Worm (Caenorhabditis elegans): ENCODE measurements around the gene str-255.

Gene str-255

DNA sequence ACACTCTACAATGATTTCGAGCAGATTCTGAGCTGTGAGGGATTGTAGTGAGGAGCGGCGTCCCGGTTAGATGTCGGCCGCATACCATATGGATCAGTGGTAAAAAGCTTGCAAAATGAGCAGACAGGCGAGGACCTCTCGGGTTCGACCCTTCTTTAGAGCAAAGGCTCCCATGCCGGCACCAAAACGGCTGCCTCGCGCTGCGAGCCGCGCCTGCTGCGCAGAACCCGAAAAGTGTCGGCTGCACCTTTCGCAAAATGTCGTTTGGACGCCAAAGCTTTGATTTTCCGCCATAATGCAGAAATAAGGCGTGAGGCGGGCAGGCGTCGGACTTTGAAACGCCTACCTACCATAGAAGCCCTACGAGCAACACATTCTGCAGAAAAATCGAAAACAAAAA, 26.7 kb upstream of the str-255 start:
- no peak for TF ChIP-seq Y22D7AL.16 (tag; optimal IDR thresholded peaks at IDR 0.05)
- TF ChIP-seq hlh-8 (tag; optimal IDR thresholded peaks at IDR 0.05): no peak
- no peak for TF ChIP-seq nhr-232 (tag; optimal IDR thresholded peaks at IDR 0.05)
- TF ChIP-seq unc-3 (GFP tag; conservative IDR thresholded peaks at IDR 0.05): no peak
- TF ChIP-seq unc-3 (tag; optimal IDR thresholded peaks at IDR 0.05): no peak
- no peak for TF ChIP-seq ceh-9 (tag; optimal IDR thresholded peaks at IDR 0.05)
- no peak for TF ChIP-seq pag-3 (tag; optimal IDR thresholded peaks at IDR 0.05; ENCODE audit: borderline replicate concordance)
- TF ChIP-seq zip-5 (tag; optimal IDR thresholded peaks at IDR 0.05): no peak
- no peak for TF ChIP-seq ceh-45 (GFP tag; IDR thresholded peaks at IDR 0.05)
- no peak for TF ChIP-seq dmd-4 (tag; optimal IDR thresholded peaks at IDR 0.05; ENCODE audit: borderline replicate concordance)
- no peak for TF ChIP-seq ceh-24 (tag; optimal IDR thresholded peaks at IDR 0.05)
- no peak for TF ChIP-seq C08G9.2 (tag; optimal IDR thresholded peaks at IDR 0.05)
- no peak for TF ChIP-seq ztf-16 (tag; optimal IDR thresholded peaks at IDR 0.05)
- TF ChIP-seq pros-1 (tag; optimal IDR thresholded peaks at IDR 0.05): no peak
- no peak for TF ChIP-seq unc-55 (GFP tag; optimal IDR thresholded peaks at IDR 0.05)
- TF ChIP-seq unc-86 (tag; optimal IDR thresholded peaks at IDR 0.05): no peak
- TF ChIP-seq ama-1 (optimal IDR thresholded peaks at IDR 0.05): no peak
- no peak for TF ChIP-seq syd-9 (tag; optimal IDR thresholded peaks at IDR 0.05)
- no peak for TF ChIP-seq ref-2 (tag; optimal IDR thresholded peaks at IDR 0.05)
- TF ChIP-seq dve-1 (tag; optimal IDR thresholded peaks at IDR 0.05): no peak
- TF ChIP-seq unc-42 (tag; optimal IDR thresholded peaks at IDR 0.05): no peak

DNA sequence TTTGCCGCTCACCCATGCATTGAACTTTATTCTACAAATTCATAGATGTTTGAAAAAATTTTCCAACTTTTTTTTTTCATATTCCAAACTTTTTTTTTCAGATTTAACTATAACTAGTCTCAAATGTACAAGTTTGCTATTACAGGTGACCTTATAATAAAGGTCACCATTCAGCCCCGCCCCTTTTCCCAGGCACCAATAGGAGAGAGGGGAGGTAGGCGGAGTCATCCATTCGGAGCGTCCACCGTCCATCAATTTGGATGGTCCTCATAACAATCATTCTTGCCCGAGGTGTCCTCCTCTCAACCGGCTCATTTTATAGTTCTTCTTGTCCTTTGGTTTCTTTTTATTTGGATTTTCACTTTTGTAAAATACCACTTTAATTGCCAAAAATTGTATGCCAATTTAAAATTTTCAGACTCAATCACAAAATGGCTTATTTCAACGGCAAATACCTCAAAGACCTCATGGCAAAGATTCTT, 24.3 kb upstream of the str-255 start, which contains the start of gene Y5H2B.3:
Gene Y5H2B.3 (plus strand): TSS at position 432 of the 482 bp plus-strand sequence.
- TF ChIP-seq nfya-1 (tag; optimal IDR thresholded peaks at IDR 0.05): peak; percentile 60
- TF ChIP-seq rnt-1 (tag; optimal IDR thresholded peaks at IDR 0.05): no peak

DNA sequence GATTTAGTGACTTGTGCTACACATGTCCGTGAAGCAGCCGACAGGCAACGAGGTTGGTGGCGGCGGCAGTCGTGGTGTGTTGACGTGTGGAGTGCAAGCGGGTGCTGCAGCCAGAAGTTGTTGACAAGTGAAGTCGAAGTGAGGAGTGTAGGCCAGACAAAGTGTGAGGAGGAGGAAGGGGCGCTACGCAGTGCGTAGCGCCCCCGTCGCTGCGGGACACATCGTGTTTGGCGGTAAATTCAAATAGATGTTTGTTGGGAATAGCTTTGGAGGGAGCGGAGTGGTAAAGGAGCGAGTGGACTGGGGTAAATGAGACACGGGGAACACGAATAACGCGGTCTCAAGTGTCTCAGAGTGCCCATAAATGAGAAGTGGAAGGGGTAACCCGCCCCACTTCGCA, 21.9 kb upstream of the str-255 start:
- TF ChIP-seq elt-4 (tag; optimal IDR thresholded peaks at IDR 0.05) (peak; percentile 5), dmd-4 (tag; optimal IDR thresholded peaks at IDR 0.05; ENCODE audit: borderline replicate concordance) (no peak)

DNA sequence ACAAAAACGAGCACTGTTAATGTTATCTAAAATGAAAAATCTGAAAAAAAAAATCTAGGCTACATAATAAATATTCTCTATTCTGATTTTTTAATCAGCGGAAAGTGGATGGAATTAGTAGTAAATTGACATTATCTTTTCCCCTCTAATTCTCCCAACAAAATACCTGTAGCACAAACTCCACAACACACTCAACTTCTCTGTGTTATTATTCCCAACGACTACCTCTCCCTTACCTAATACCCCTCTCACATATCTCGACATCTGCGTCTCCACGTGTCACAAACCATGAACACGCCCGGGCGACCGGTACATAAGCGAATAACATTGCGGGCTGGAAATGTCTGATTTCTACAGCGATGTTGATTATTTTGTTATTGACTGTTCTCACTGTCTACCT, 19.5 kb upstream of the str-255 start, which contains the start of gene cyp-33C2:
Gene cyp-33C2 (plus strand): TSS at position 327 of the 400 bp plus-strand sequence.
- TF ChIP-seq ttx-3 (tag; optimal IDR thresholded peaks at IDR 0.05) (no peak), ceh-45 (GFP tag; IDR thresholded peaks at IDR 0.05) (no peak), unc-3 (GFP tag; conservative IDR thresholded peaks at IDR 0.05) (no peak), unc-3 (tag; optimal IDR thresholded peaks at IDR 0.05) (no peak), pha-4 (tag; optimal IDR thresholded peaks at IDR 0.05) (no peak), tbx-2 (tag; optimal IDR thresholded peaks at IDR 0.05) (no peak)

DNA sequence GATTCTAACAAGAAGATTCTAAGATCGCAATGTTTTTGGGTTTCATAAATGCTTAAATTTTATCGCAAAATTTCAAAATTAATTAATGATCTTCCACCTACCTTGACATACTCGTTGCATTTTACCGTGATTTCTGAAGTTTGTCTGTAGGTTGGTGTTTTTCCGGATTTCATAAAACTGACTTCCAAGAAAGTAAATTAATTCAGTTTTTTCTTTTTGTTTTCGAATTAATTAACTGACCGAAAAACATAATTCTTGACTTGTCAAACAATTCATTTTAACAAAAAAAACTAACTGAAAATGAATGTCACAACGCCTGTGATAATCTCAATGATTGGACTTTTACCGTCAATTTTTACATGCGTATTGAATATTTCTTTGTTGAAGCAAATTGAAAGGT, 18.1 kb upstream of the str-255 start, which contains the start of gene srbc-16:
Gene srbc-16 (plus strand): TSS at position 301 of the 400 bp plus-strand sequence.
- TF ChIP-seq K02D7.2 (tag; optimal IDR thresholded peaks at IDR 0.05) (no peak), ceh-14 (tag; optimal IDR thresholded peaks at IDR 0.05) (no peak), hlh-13 (GFP tag; optimal IDR thresholded peaks at IDR 0.05) (no peak), ets-4 (tag; optimal IDR thresholded peaks at IDR 0.05) (no peak), pag-3 (tag; optimal IDR thresholded peaks at IDR 0.05; ENCODE audit: borderline replicate concordance) (no peak), ceh-22 (tag; optimal IDR thresholded peaks at IDR 0.05) (no peak), fax-1 (tag; optimal IDR thresholded peaks at IDR 0.05) (no peak), unc-86 (tag; optimal IDR thresholded peaks at IDR 0.05) (no peak), mec-3 (tag; optimal IDR thresholded peaks at IDR 0.05; ENCODE audit: borderline replicate concordance) (no peak), dmd-4 (tag; optimal IDR thresholded peaks at IDR 0.05; ENCODE audit: borderline replicate concordance) (no peak), pat-9 (tag; optimal IDR thresholded peaks at IDR 0.05) (no peak)
